Worm (Caenorhabditis elegans) whole organism, young adult: Measurements from ENCODE around the gene sra-1.

Source experiments
- D2030.7 ChIP-seq: fragments of 200-800 bp; sonication (Bioruptor generic); IDR thresholded peaks from 2 replicates; pipeline ENCODE4 v1.3.6; 2022; ENCODE audit warnings: missing genetic modification reagents, missing genetic modification characterization, missing compliant biosample characterization
- T07F8.4 ChIP-seq: sonication (generic microtip); optimal IDR thresholded peaks from 2 replicates; lab custom pipeline; 2016; ENCODE audit warnings: mild to moderate bottlenecking, missing genetic modification characterization, moderate library complexity, missing compliant biosample characterization
- bed-1 ChIP-seq: fragments of 200-800 bp; sonication (Bioruptor generic); IDR thresholded peaks from 2 replicates; pipeline ENCODE4 v1.3.6; 2022; ENCODE audit warnings: missing genetic modification reagents, missing genetic modification characterization, missing compliant biosample characterization
- cebp-2 ChIP-seq: fragments of 200-800 bp; sonication (Bioruptor generic); IDR thresholded peaks from 2 replicates; pipeline ENCODE4 v1.3.6; 2022; ENCODE audit warnings: missing genetic modification characterization, missing compliant biosample characterization
- ztf-22 ChIP-seq: fragments of 200-800 bp; sonication (Bioruptor generic); optimal IDR thresholded peaks from 2 replicates; lab custom pipeline; 2018; ENCODE audit warnings: mild to moderate bottlenecking, missing genetic modification characterization, moderate library complexity, missing compliant biosample characterization

DNA sequence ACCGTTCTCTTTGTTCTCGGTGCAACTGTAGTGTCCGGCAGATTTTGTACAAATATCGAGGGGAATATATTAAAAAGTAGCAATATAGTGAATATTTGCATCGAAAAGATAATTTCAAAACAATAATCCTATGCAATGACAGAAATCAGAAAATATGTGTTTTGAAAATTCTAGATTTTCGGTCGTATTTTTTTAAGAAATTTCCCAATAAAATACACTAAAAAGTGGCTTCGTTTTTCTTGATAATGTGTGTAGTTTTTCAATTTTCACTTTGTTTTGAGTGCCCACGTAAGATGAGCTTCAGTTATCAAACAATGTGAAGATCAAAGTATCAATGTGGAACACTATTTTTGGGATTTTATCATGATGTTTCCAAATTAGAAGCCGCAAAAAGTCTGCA, 4.6 kb downstream of the sra-1 start, which contains the start of gene gcy-1:
- TF ChIP-seq T07F8.4 (no peak), ztf-22 (GFP tag; lab: Kevin White, UChicago) (no peak), bed-1 (no peak), D2030.7 (GFP tag; lab: Robert Waterston, UW) (no peak), cebp-2 (GFP tag; lab: Robert Waterston, UW) (no peak)
